Fruit fly (Drosophila melanogaster) Kc167 (cell line): ENCODE measurements around the gene CG32647.

Source experiments
- Myc ChIP-seq: fragments of >200 bp; optimal IDR thresholded peaks from 2 replicates; lab custom pipeline; 2017; ENCODE audit warnings: missing external identifiers
- h ChIP-seq: fragments of >200 bp; optimal IDR thresholded peaks from 3 replicates; lab custom pipeline; 2018; ENCODE audit warnings: missing external identifiers
- insv ChIP-seq: fragments of >200 bp; optimal IDR thresholded peaks from 3 replicates; lab custom pipeline; 2018; ENCODE audit warnings: missing external identifiers
- psq ChIP-seq: fragments of >200 bp; optimal IDR thresholded peaks from 2 replicates; lab custom pipeline; 2017; ENCODE audit warnings: missing external identifiers
- ttk ChIP-seq: sonication (Bioruptor generic); optimal IDR thresholded peaks from 2 replicates; lab custom pipeline; 2017; ENCODE audit warnings: missing external identifiers

dm6 chrX:12750582-12750927, 34.2 kb downstream of the CG32647 start:
- TF ChIP-seq Myc (lab: Kevin White, UChicago): no peak
- no peak for TF ChIP-seq h (lab: Kevin White, UChicago)
- TF ChIP-seq insv: no peak
- TF ChIP-seq psq (lab: Kevin White, UChicago): no peak
- TF ChIP-seq ttk: no peak
